Worm (Caenorhabditis elegans): ENCODE data around the gene fan-1.
"Not testable (repeated sequence)": the region's sequence is repeated elsewhere in the genome, so short reads cannot be mapped to it uniquely, and the experiment has no call there.

DNA sequence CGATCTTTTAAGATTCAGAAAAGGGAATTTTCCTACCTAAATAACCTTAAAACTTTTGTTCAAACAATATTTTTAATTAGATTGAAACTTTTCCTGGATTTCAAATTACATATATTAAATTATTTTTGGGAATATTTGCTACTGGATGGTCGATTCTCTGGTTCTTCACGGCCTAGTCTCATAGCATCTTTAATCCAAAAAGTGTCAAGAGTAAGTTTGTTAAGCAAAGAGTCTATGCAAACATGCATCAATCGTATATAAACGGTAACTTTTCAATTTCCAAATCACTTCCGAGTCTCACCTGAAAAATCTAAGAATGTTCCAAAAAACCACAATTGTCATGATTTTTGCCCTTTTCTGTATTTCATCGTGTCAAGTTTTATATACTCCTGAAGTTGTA, 49.4 kb downstream of the fan-1 start, which contains the start of gene nspb-4:
- TF ChIP-seq lin-29 (GFP tag; IDR thresholded peaks at IDR 0.05); ama-1 (optimal IDR thresholded peaks at IDR 0.05): not testable (repeated sequence)

Data from whole organism, L4 larva.